Worm (Caenorhabditis elegans) whole organism, L2 larva: Measurements from ENCODE around the gene F21A3.11.

ENCODE experiments used
- C34F6.9 ChIP-seq: fragments of 150-350 bp; optimal IDR thresholded peaks from 2 replicates; lab custom pipeline; 2014; ENCODE audit warnings: missing biosample characterization, missing genetic modification characterization
- R02D3.7 ChIP-seq: fragments of 150-350 bp; optimal IDR thresholded peaks from 2 replicates; lab custom pipeline; 2014; ENCODE audit warnings: missing biosample characterization, missing genetic modification characterization
- alr-1 ChIP-seq: fragments of 150-350 bp; optimal IDR thresholded peaks from 2 replicates; lab custom pipeline; 2014; ENCODE audit warnings: missing biosample characterization, missing genetic modification characterization
- dmd-4 ChIP-seq: sonication (generic microtip); optimal IDR thresholded peaks from 2 replicates; lab custom pipeline; 2017; ENCODE audit warnings: missing biosample characterization, missing genetic modification characterization
- egl-27 ChIP-seq: sonication (generic microtip); optimal IDR thresholded peaks from 3 replicates; lab custom pipeline; 2017; ENCODE audit warnings: missing biosample characterization, missing genetic modification reagents, missing genetic modification characterization
- nhr-237 ChIP-seq: fragments of 150-350 bp; optimal IDR thresholded peaks from 2 replicates; lab custom pipeline; 2014; ENCODE audit warnings: missing biosample characterization, missing genetic modification characterization
- nhr-25 ChIP-seq: fragments of 150-350 bp; sonication (generic microtip); optimal IDR thresholded peaks from 3 replicates; lab custom pipeline; 2014; ENCODE audit warnings: missing biosample characterization, missing genetic modification characterization
- peb-1 ChIP-seq: fragments of 150-350 bp; optimal IDR thresholded peaks from 2 replicates; lab custom pipeline; 2014; ENCODE audit warnings: missing biosample characterization, missing genetic modification characterization
- unc-55 ChIP-seq: fragments of 150-350 bp; sonication (generic microtip); optimal IDR thresholded peaks from 3 replicates; lab custom pipeline; 2014; ENCODE audit warnings: missing biosample characterization, missing genetic modification reagents, missing genetic modification characterization
- ztf-4 ChIP-seq: fragments of 150-350 bp; optimal IDR thresholded peaks from 2 replicates; lab custom pipeline; 2014; ENCODE audit warnings: missing biosample characterization, missing genetic modification characterization

DNA sequence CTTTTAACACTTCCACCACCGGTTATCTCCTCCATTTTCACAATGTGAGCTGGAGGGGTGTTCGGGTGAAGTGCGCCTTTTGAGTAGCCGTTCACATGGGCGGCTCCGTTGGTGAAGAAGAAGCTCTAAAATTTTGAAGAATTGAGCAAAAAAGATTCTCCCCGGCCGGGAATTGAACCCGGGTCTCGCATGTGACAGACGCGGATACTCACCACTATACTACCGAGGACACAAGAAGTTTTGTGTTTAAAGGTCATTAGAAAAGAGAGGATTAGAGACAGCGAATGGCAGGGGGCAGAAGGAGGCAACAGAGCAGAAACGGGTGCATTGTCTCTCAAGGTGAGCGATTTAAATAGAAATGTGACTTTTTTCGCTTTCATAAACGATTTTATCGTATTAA is 18.6 kb upstream of the F21A3.11 start:
- TF ChIP-seq unc-55 (GFP tag; lab: Kevin White, UChicago): peak; percentile 13
- no peak for TF ChIP-seq dmd-4 (tag; lab: Kevin White, UChicago)
- TF ChIP-seq R02D3.7 (tag; lab: Kevin White, UChicago): no peak
- TF ChIP-seq nhr-237: no peak
- no peak for TF ChIP-seq nhr-25 (tag; lab: Kevin White, UChicago)
- no peak for TF ChIP-seq egl-27
- no peak for TF ChIP-seq peb-1 (tag; lab: Kevin White, UChicago)
- TF ChIP-seq C34F6.9 (tag; lab: Kevin White, UChicago): peak; percentile 25
- TF ChIP-seq ztf-4 (tag; lab: Kevin White, UChicago): no peak
- no peak for TF ChIP-seq alr-1
